Worm (Caenorhabditis elegans): Measurements from ENCODE around the gene ugt-44.

The ugt-44 gene

DNA sequence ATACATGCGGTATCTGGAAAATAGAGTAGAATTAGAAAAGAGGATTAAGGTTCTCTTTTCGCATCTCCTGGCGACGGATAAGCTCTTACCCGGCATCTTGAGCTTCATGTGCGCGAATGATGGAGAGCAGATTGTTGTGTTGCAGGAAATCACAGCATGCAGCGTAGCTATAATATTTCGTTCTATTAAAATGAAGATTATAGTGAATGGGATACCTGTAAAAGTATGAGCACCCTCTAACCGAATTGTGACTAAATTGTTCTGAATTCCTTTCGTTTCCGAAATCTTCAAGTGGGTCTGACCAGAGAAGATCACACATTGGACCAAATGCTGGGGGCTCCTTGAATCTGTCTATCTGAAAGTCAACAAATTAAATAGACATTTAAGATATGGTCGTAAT lies 28.9 kb downstream of the ugt-44 start:
- TF ChIP-seq gei-8 (GFP tag; optimal IDR thresholded peaks at IDR 0.05) (no peak), aha-1 (tag) (peak; percentile 58)

DNA sequence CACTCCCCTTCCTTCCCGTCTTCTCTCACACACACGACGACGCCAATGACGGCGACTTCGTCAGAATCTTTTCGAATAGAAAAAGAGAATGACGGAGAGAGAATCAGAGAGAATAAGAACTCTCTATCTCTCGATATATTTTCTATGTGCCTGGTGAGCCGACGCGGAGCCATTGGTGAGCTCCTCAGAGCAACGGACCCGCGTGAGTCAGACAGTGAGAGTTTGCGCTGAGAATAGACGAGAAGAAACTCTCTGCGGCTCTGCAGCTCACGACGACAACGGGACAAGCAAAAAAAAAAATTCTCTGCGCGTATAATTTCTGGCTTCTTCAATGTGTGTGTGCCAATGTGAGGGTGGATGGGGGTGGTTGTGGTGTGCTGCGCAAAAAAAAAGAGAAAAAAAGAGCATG lies 30.4 kb downstream of the ugt-44 start:
- TF ChIP-seq nhr-48 (tag; optimal IDR thresholded peaks at IDR 0.05) = no peak
- no peak for TF ChIP-seq daf-19 (GFP tag; conservative IDR thresholded peaks at IDR 0.05)
- 0 out of 2 replicates have a peak, but pooled peaks have one; percentile 4 for TF ChIP-seq mxl-2 (GFP tag; conservative IDR thresholded peaks at IDR 0.05)
- TF ChIP-seq lin-13 (GFP tag; optimal IDR thresholded peaks at IDR 0.05) = no peak
- TF ChIP-seq nhr-76 (tag; optimal IDR thresholded peaks at IDR 0.05) = no peak
- TF ChIP-seq gei-8 (GFP tag; optimal IDR thresholded peaks at IDR 0.05) = peak; percentile 61
- peak; percentile 12 for TF ChIP-seq mxl-3 (GFP tag; optimal IDR thresholded peaks at IDR 0.05)
- no peak for TF ChIP-seq madf-5 (GFP tag; IDR thresholded peaks at IDR 0.05)
- peak; percentile 43 for TF ChIP-seq vab-7 (GFP tag; IDR thresholded peaks at IDR 0.05)
- TF ChIP-seq lsy-2 (tag; optimal IDR thresholded peaks at IDR 0.05) = peak; percentile 63 to 65
- TF ChIP-seq set-16 (GFP tag; IDR thresholded peaks at IDR 0.05) = peak; percentile 69
- peak in 1 of 2 experiments; percentile 69 for TF ChIP-seq unc-62 (GFP tag; optimal IDR thresholded peaks at IDR 0.05 in 1 of 2)
- no peak for TF ChIP-seq unc-62 (tag; optimal IDR thresholded peaks at IDR 0.05)
- peak; percentile 74 for TF ChIP-seq ctbp-1 (GFP tag; IDR thresholded peaks at IDR 0.05)
- peak; percentile 31 for TF ChIP-seq mes-2 (tag; optimal IDR thresholded peaks at IDR 0.05; ENCODE audit: poor library complexity, severe bottlenecking)
- TF ChIP-seq ama-1 (optimal IDR thresholded peaks at IDR 0.05) = no peak
- TF ChIP-seq dmd-6 (GFP tag; IDR thresholded peaks at IDR 0.05) = peak; percentile 29; the same call in 1 of the 2 replicates
- TF ChIP-seq egl-43 (GFP tag; IDR thresholded peaks at IDR 0.05) = 0 out of 2 replicates have a peak, but pooled peaks have one; percentile 60
- TF ChIP-seq hif-1 (tag; optimal IDR thresholded peaks at IDR 0.05) = peak in 1 of 2 experiments; percentile 48
- TF ChIP-seq ces-1 (GFP tag; optimal IDR thresholded peaks at IDR 0.05) = no peak
- no peak for TF ChIP-seq mdt-29 (GFP tag; IDR thresholded peaks at IDR 0.05)
- peak; percentile 42 for TF ChIP-seq nhr-11 (tag; optimal IDR thresholded peaks at IDR 0.05)
- TF ChIP-seq cey-2 (tag; optimal IDR thresholded peaks at IDR 0.05; ENCODE audit: borderline replicate concordance, insufficient read depth) = no peak
- TF ChIP-seq F37D6.2 (tag; optimal IDR thresholded peaks at IDR 0.05) = peak; percentile 41
- no peak for TF ChIP-seq duxl-1 (tag; optimal IDR thresholded peaks at IDR 0.05; ENCODE audit: poor library complexity)
- no peak for TF ChIP-seq lir-3 (tag; optimal IDR thresholded peaks at IDR 0.05)
- no peak for TF ChIP-seq ztf-11 (tag; optimal IDR thresholded peaks at IDR 0.05)
- TF ChIP-seq nhr-10 (tag; optimal IDR thresholded peaks at IDR 0.05) = no peak
- no peak for TF ChIP-seq Y48G9A.11 (GFP tag; IDR thresholded peaks at IDR 0.05)
- TF ChIP-seq jun-1 (tag; optimal IDR thresholded peaks at IDR 0.05) = no peak
- no peak for TF ChIP-seq aha-1 (tag)
- no peak for TF ChIP-seq aly-2 (tag; optimal IDR thresholded peaks at IDR 0.05)
- TF ChIP-seq nhr-28 (tag; optimal IDR thresholded peaks at IDR 0.05) = no peak
- TF ChIP-seq arid-1 (GFP tag; conservative IDR thresholded peaks at IDR 0.05) = no peak
- no peak for TF ChIP-seq F26F4.8 (GFP tag; conservative IDR thresholded peaks at IDR 0.05)
- TF ChIP-seq lim-7 (GFP tag; IDR thresholded peaks at IDR 0.05) = no peak
- no peak for TF ChIP-seq zfp-2 (tag; optimal IDR thresholded peaks at IDR 0.05)
- TF ChIP-seq Y75B8A.6 (GFP tag; IDR thresholded peaks at IDR 0.05) = no peak
- no peak for TF ChIP-seq F44E2.7 (GFP tag; IDR thresholded peaks at IDR 0.05)
- no peak for TF ChIP-seq sdz-12 (GFP tag; optimal IDR thresholded peaks at IDR 0.05)
- no peak for TF ChIP-seq ceh-44 (GFP tag; IDR thresholded peaks at IDR 0.05)
- TF ChIP-seq zag-1 (tag; optimal IDR thresholded peaks at IDR 0.05) = no peak
- TF ChIP-seq Y105C5A.15 (GFP tag; IDR thresholded peaks at IDR 0.05) = no peak
- TF ChIP-seq skn-1 (tag; optimal IDR thresholded peaks at IDR 0.05) = no peak
- TF ChIP-seq nhr-237 (tag; optimal IDR thresholded peaks at IDR 0.05) = no peak
- TF ChIP-seq daf-16 (GFP tag; optimal IDR thresholded peaks at IDR 0.05) = no peak
- no peak for TF ChIP-seq daf-16 (tag; optimal IDR thresholded peaks at IDR 0.05)
- no peak for TF ChIP-seq php-3 (GFP tag; IDR thresholded peaks at IDR 0.05)
- no peak for TF ChIP-seq pqm-1 (tag; optimal IDR thresholded peaks at IDR 0.05)
- no peak for TF ChIP-seq ceh-20 (GFP tag; IDR thresholded peaks at IDR 0.05)
- no peak for TF ChIP-seq R02D3.7 (tag; optimal IDR thresholded peaks at IDR 0.05)

Data from whole organism, L4 larva.